Worm (Caenorhabditis elegans): ENCODE results near the gene ZK285.2.

The ZK285.2 gene

ce11 chrV:16036166-16036565, 10.5 kb upstream of the ZK285.2 start, which contains the start of gene T10C6.10:
Gene T10C6.10 (plus strand): TSS chrV:16036413.
- TF ChIP-seq madf-6 (GFP tag; IDR thresholded peaks at IDR 0.05) = 0 out of 2 replicates have a peak, but pooled peaks have one; percentile 15
- TF ChIP-seq aptf-2 (GFP tag; conservative IDR thresholded peaks at IDR 0.05) = peak; percentile 97
- TF ChIP-seq ztf-3 (GFP tag; optimal IDR thresholded peaks at IDR 0.05) = no peak
- TF ChIP-seq aptf-3 (GFP tag; IDR thresholded peaks at IDR 0.05) = 0 out of 2 replicates have a peak, but pooled peaks have one; percentile 65

ce11 chrV:16040140-16040827, 6.4 kb upstream of the ZK285.2 start, which contains the start of the genes his-4 and his-3:
Gene his-4 (minus strand): TSS chrV:16040515.
Gene his-3 (plus strand): TSS chrV:16040808.
- TF ChIP-seq hmg-1.2 (GFP tag; IDR thresholded peaks at IDR 0.05) = peak; percentile 10; the same call in 1 of the 2 replicates
- 0 out of 2 replicates have a peak, but pooled peaks have one; percentile 15 for TF ChIP-seq hsf-1 (GFP tag; IDR thresholded peaks at IDR 0.05)
- TF ChIP-seq nhr-80 (tag; optimal IDR thresholded peaks at IDR 0.05) = peak; percentile 17
- TF ChIP-seq pbrm-1 (GFP tag; IDR thresholded peaks at IDR 0.05) = peak; percentile 31
- TF ChIP-seq dox-1 (GFP tag; IDR thresholded peaks at IDR 0.05) = 0 out of 2 replicates have a peak, but pooled peaks have one; percentile 15
- peak; percentile 88; the same call in 1 of the 2 replicates for TF ChIP-seq F39B2.1 (GFP tag; IDR thresholded peaks at IDR 0.05)
- 0 out of 2 replicates have a peak, but pooled peaks have one; percentile 13 for TF ChIP-seq mcd-1 (GFP tag; IDR thresholded peaks at IDR 0.05)

ce11 chrV:16040848-16041247, 5.8 kb upstream of the ZK285.2 start:
- TF ChIP-seq ekl-4 (GFP tag; IDR thresholded peaks at IDR 0.05) = peak; percentile 31; the same call in 1 of the 2 replicates

- TF ChIP-seq ama-1 (optimal IDR thresholded peaks at IDR 0.05) (no peak), ama-1 (GFP tag; optimal IDR thresholded peaks at IDR 0.05) (no peak), ets-4 (GFP tag; optimal IDR thresholded peaks at IDR 0.05) (no peak), F37B4.10 (GFP tag; IDR thresholded peaks at IDR 0.05) (no peak), hmg-20 (GFP tag; IDR thresholded peaks at IDR 0.05) (no peak), F33H1.4 (GFP tag; IDR thresholded peaks at IDR 0.05) (no peak), ccch-3 (GFP tag; optimal IDR thresholded peaks at IDR 0.05) (no peak), B0019.2 (GFP tag; conservative IDR thresholded peaks at IDR 0.05) (no peak), hlh-12 (tag; optimal IDR thresholded peaks at IDR 0.05) (no peak), lag-1 (GFP tag; IDR thresholded peaks at IDR 0.05) (no peak), attf-6 (GFP tag; IDR thresholded peaks at IDR 0.05) (no peak), cebp-2 (GFP tag; IDR thresholded peaks at IDR 0.05) (no peak), Y53F4B.3 (GFP tag; IDR thresholded peaks at IDR 0.05) (no peak), lin-40 (tag; optimal IDR thresholded peaks at IDR 0.05) (no peak), T26A5.8 (tag; optimal IDR thresholded peaks at IDR 0.05) (no peak), nhr-27 (tag; optimal IDR thresholded peaks at IDR 0.05) (no peak), nfya-2 (GFP tag; IDR thresholded peaks at IDR 0.05) (no peak), tbp1 (GFP tag; optimal IDR thresholded peaks at IDR 0.05) (no peak)
These were observed 5.3 kb upstream of the ZK285.2 start for ce11 chrV:16041412-16041811.

- peak; percentile 58; the same call in 1 of the 2 replicates for TF ChIP-seq zfh-2 (GFP tag; conservative IDR thresholded peaks at IDR 0.05)
- 0 out of 2 replicates have a peak, but pooled peaks have one; percentile 9 for TF ChIP-seq nfyb-1 (GFP tag; IDR thresholded peaks at IDR 0.05)
- 0 out of 2 replicates have a peak, but pooled peaks have one; percentile 35 for TF ChIP-seq hsf-1 (GFP tag; IDR thresholded peaks at IDR 0.05)
- peak; percentile 63; the same call in 1 of the 2 replicates for TF ChIP-seq egrh-3 (GFP tag; IDR thresholded peaks at IDR 0.05)
These were observed 4.5 kb upstream of the ZK285.2 start, which contains the start of the genes his-2 and his-1 for ce11 chrV:16041925-16042742. Gene his-2 (minus strand): TSS chrV:16042283. Gene his-1 (plus strand): TSS chrV:16042520.
